Worm (Caenorhabditis elegans) whole organism, young adult: ENCODE results near the gene him-18.

Source experiments
- B0019.2 ChIP-seq: fragments of 200-800 bp; sonication (Bioruptor generic); conservative IDR thresholded peaks from 2 replicates; pipeline ENCODE4 v1.3.6; 2022; ENCODE audit warnings: missing genetic modification reagents, missing genetic modification characterization, missing compliant biosample characterization
- B0261.1 ChIP-seq: sonication (generic microtip); optimal IDR thresholded peaks from 2 replicates; lab custom pipeline; 2016; ENCODE audit warnings: mild to moderate bottlenecking, missing genetic modification characterization, moderate library complexity, missing compliant biosample characterization
- B0336.3 ChIP-seq: fragments of 200-800 bp; sonication (Bioruptor generic); IDR thresholded peaks from 2 replicates; pipeline ENCODE4 v1.3.6; 2022; ENCODE audit warnings: missing genetic modification characterization, missing compliant biosample characterization
- F33H1.4 ChIP-seq: fragments of 200-800 bp; sonication (Bioruptor generic); IDR thresholded peaks from 2 replicates; pipeline ENCODE4 v1.3.6; 2022; ENCODE audit warnings: missing genetic modification reagents, missing genetic modification characterization, missing compliant biosample characterization
- F57C9.4 ChIP-seq: sonication (generic microtip); optimal IDR thresholded peaks from 2 replicates; lab custom pipeline; 2017; ENCODE audit warnings: mild to moderate bottlenecking, missing genetic modification characterization, missing compliant biosample characterization
- K11D2.4 ChIP-seq: fragments of 200-800 bp; sonication (Bioruptor generic); IDR thresholded peaks from 2 replicates; pipeline ENCODE4 v1.3.6; 2022; ENCODE audit warnings: missing genetic modification reagents, missing genetic modification characterization, missing compliant biosample characterization
- K12H6.12 ChIP-seq: fragments of 200-800 bp; sonication (Bioruptor generic); optimal IDR thresholded peaks from 2 replicates; lab custom pipeline; 2018; ENCODE audit warnings: mild to moderate bottlenecking, missing genetic modification characterization, missing compliant biosample characterization
- T07F8.4 ChIP-seq: sonication (generic microtip); optimal IDR thresholded peaks from 2 replicates; lab custom pipeline; 2016; ENCODE audit warnings: mild to moderate bottlenecking, missing genetic modification characterization, moderate library complexity, missing compliant biosample characterization
- Y53G8AR.9 ChIP-seq: fragments of 200-800 bp; sonication (Bioruptor generic); conservative IDR thresholded peaks from 2 replicates; pipeline ENCODE4 v1.3.6; 2022; ENCODE audit warnings: missing genetic modification reagents, missing genetic modification characterization, missing compliant biosample characterization
- Y56A3A.18 ChIP-seq: fragments of 200-800 bp; sonication (Bioruptor generic); IDR thresholded peaks from 2 replicates; pipeline ENCODE4 v1.3.6; 2022; ENCODE audit warnings: missing genetic modification reagents, missing genetic modification characterization, missing compliant biosample characterization
- Y95B8A.8 ChIP-seq: fragments of 200-800 bp; sonication (Bioruptor generic); IDR thresholded peaks from 2 replicates; pipeline ENCODE4 v1.3.6; 2022; ENCODE audit warnings: missing genetic modification reagents, missing genetic modification characterization, missing compliant biosample characterization
- attf-3 ChIP-seq: fragments of 200-800 bp; sonication (Bioruptor generic); conservative IDR thresholded peaks from 2 replicates; pipeline ENCODE4 v1.3.6; 2022; ENCODE audit warnings: missing genetic modification reagents, missing genetic modification characterization, missing compliant biosample characterization
- attf-6 ChIP-seq: fragments of 200-800 bp; sonication (Bioruptor generic); IDR thresholded peaks from 2 replicates; pipeline ENCODE4 v1.3.6; 2022; ENCODE audit warnings: missing genetic modification reagents, missing genetic modification characterization, missing compliant biosample characterization
- bed-1 ChIP-seq: fragments of 200-800 bp; sonication (Bioruptor generic); IDR thresholded peaks from 2 replicates; pipeline ENCODE4 v1.3.6; 2022; ENCODE audit warnings: missing genetic modification reagents, missing genetic modification characterization, missing compliant biosample characterization
- bed-2 ChIP-seq: fragments of 200-800 bp; sonication (Bioruptor generic); IDR thresholded peaks from 2 replicates; pipeline ENCODE4 v1.3.6; 2022; ENCODE audit warnings: missing genetic modification reagents, missing genetic modification characterization, missing compliant biosample characterization
- cebp-1 ChIP-seq, 2 experiments: fragments of 200-800 bp in 1 of 2; sonication (Bioruptor generic) in 1 of 2; sonication (generic microtip) in 1 of 2; IDR thresholded peaks in 1 of 2; optimal IDR thresholded peaks in 1 of 2; 2 replicates each; pipeline versions ENCODE4 v1.3.6 to Lab custom; 2017 to 2022; ENCODE audit warnings: missing compliant biosample characterization in 2 of 2, missing genetic modification characterization in 2 of 2, mild to moderate bottlenecking in 1 of 2, missing genetic modification reagents in 1 of 2, moderate library complexity in 1 of 2
- ceh-27 ChIP-seq: fragments of 200-800 bp; sonication (Bioruptor generic); optimal IDR thresholded peaks from 2 replicates; lab custom pipeline; 2018; ENCODE audit warnings: mild to moderate bottlenecking, missing genetic modification characterization, moderate library complexity, missing compliant biosample characterization
- ceh-58 ChIP-seq: fragments of 200-800 bp; sonication (Bioruptor generic); IDR thresholded peaks from 2 replicates; pipeline ENCODE4 v1.3.6; 2022; ENCODE audit warnings: missing genetic modification characterization, missing compliant biosample characterization
- dox-1 ChIP-seq: fragments of 200-800 bp; sonication (Bioruptor generic); IDR thresholded peaks from 2 replicates; pipeline ENCODE4 v1.3.6; 2022; ENCODE audit warnings: missing genetic modification reagents, missing genetic modification characterization, missing compliant biosample characterization
- dpff-1 ChIP-seq: sonication (generic microtip); optimal IDR thresholded peaks from 2 replicates; lab custom pipeline; 2017; ENCODE audit warnings: mild to moderate bottlenecking, missing genetic modification characterization, missing compliant biosample characterization
- egl-44 ChIP-seq: fragments of 200-800 bp; sonication (Bioruptor generic); IDR thresholded peaks from 2 replicates; pipeline ENCODE4 v1.3.6; 2022; ENCODE audit warnings: missing genetic modification reagents, missing genetic modification characterization, missing compliant biosample characterization
- gei-17 ChIP-seq: fragments of 200-800 bp; sonication (Bioruptor generic); optimal IDR thresholded peaks from 2 replicates; lab custom pipeline; 2018; ENCODE audit warnings: mild to moderate bottlenecking, missing genetic modification characterization, missing compliant biosample characterization
- him-1 ChIP-seq: sonication (generic microtip); optimal IDR thresholded peaks from 2 replicates; lab custom pipeline; 2016; ENCODE audit warnings: missing genotype, missing genetic modification reagents, missing genetic modification characterization, missing compliant biosample characterization
- hmg-1.2 ChIP-seq: fragments of 200-800 bp; sonication (Bioruptor generic); IDR thresholded peaks from 2 replicates; pipeline ENCODE4 v1.3.6; 2022; ENCODE audit warnings: missing genetic modification reagents, missing genetic modification characterization, missing compliant biosample characterization
- hrde-1 ChIP-seq: sonication (generic microtip); optimal IDR thresholded peaks from 2 replicates; lab custom pipeline; 2016; ENCODE audit warnings: missing genetic modification characterization, mild to moderate bottlenecking, missing compliant biosample characterization, moderate library complexity, missing genotype, missing genetic modification reagents, borderline replicate concordance
- hsf-1 ChIP-seq: fragments of 200-800 bp; sonication (Bioruptor generic); IDR thresholded peaks from 2 replicates; pipeline ENCODE4 v1.3.6; 2022; ENCODE audit warnings: missing genetic modification reagents, missing genetic modification characterization, missing compliant biosample characterization
- lin-40 ChIP-seq: sonication (generic microtip); optimal IDR thresholded peaks from 2 replicates; lab custom pipeline; 2016; ENCODE audit warnings: missing genetic modification characterization, mild to moderate bottlenecking, missing compliant biosample characterization, missing genotype, missing genetic modification reagents
- lsl-1 ChIP-seq: fragments of 200-800 bp; sonication (Bioruptor generic); optimal IDR thresholded peaks from 2 replicates; lab custom pipeline; 2018; ENCODE audit warnings: mild to moderate bottlenecking, missing genetic modification characterization, moderate library complexity, missing compliant biosample characterization
- lsy-27 ChIP-seq: sonication (generic microtip); optimal IDR thresholded peaks from 2 replicates; lab custom pipeline; 2017; ENCODE audit warnings: missing genetic modification characterization, mild to moderate bottlenecking, missing compliant biosample characterization, antibody characterized with exemption, missing genotype, borderline replicate concordance; ENCODE audit not compliant: insufficient read depth
- madf-10 ChIP-seq: sonication (generic microtip); optimal IDR thresholded peaks from 2 replicates; lab custom pipeline; 2016; ENCODE audit warnings: mild to moderate bottlenecking, missing genetic modification characterization, missing compliant biosample characterization
- madf-3 ChIP-seq: fragments of 200-800 bp; sonication (Bioruptor generic); IDR thresholded peaks from 2 replicates; pipeline ENCODE4 v1.3.6; 2022; ENCODE audit warnings: missing genetic modification reagents, missing genetic modification characterization, missing compliant biosample characterization
- madf-6 ChIP-seq: fragments of 200-800 bp; sonication (Bioruptor generic); IDR thresholded peaks from 2 replicates; pipeline ENCODE4 v1.3.6; 2022; ENCODE audit warnings: missing genetic modification reagents, missing genetic modification characterization, missing compliant biosample characterization
- madf-8 ChIP-seq: fragments of 200-800 bp; sonication (Bioruptor generic); conservative IDR thresholded peaks from 2 replicates; pipeline ENCODE4 v1.3.6; 2022; ENCODE audit warnings: missing genetic modification reagents, missing genetic modification characterization, missing compliant biosample characterization
- nfyb-1 ChIP-seq: fragments of 200-800 bp; sonication (Bioruptor generic); IDR thresholded peaks from 2 replicates; pipeline ENCODE4 v1.3.6; 2022; ENCODE audit warnings: missing genetic modification reagents, missing genetic modification characterization, missing compliant biosample characterization
- nhr-80 ChIP-seq: sonication (generic microtip); optimal IDR thresholded peaks from 2 replicates; lab custom pipeline; 2016; ENCODE audit warnings: missing genetic modification characterization, missing compliant biosample characterization
- pbrm-1 ChIP-seq: fragments of 200-800 bp; sonication (Bioruptor generic); IDR thresholded peaks from 2 replicates; pipeline ENCODE4 v1.3.6; 2022; ENCODE audit warnings: missing genetic modification reagents, missing genetic modification characterization, missing compliant biosample characterization
- rcor-1 ChIP-seq: fragments of 200-800 bp; sonication (Bioruptor generic); IDR thresholded peaks from 2 replicates; pipeline ENCODE4 v1.3.6; 2022; ENCODE audit warnings: missing genetic modification reagents, missing genetic modification characterization, missing compliant biosample characterization
- snpc-1.3 ChIP-seq: sonication (generic microtip); optimal IDR thresholded peaks from 2 replicates; lab custom pipeline; 2017; ENCODE audit warnings: missing genetic modification characterization, mild to moderate bottlenecking, missing compliant biosample characterization, antibody characterized with exemption, moderate library complexity, missing genotype, missing genetic modification reagents; ENCODE audit not compliant: insufficient read depth
- snpc-3.4 ChIP-seq: sonication (generic microtip); optimal IDR thresholded peaks from 2 replicates; lab custom pipeline; 2017; ENCODE audit warnings: missing genetic modification characterization, mild to moderate bottlenecking, missing compliant biosample characterization, antibody characterized with exemption, moderate library complexity, missing genotype, missing genetic modification reagents
- sptf-2 ChIP-seq: fragments of 200-800 bp; sonication (Bioruptor generic); optimal IDR thresholded peaks from 2 replicates; lab custom pipeline; 2018; ENCODE audit warnings: mild to moderate bottlenecking, missing genetic modification characterization, missing compliant biosample characterization
- tbx-9 ChIP-seq: sonication (generic microtip); optimal IDR thresholded peaks from 2 replicates; lab custom pipeline; 2016; ENCODE audit warnings: borderline replicate concordance, missing genetic modification characterization, inconsistent platforms, missing compliant biosample characterization
- tlf-1 ChIP-seq: fragments of 200-800 bp; sonication (Bioruptor generic); optimal IDR thresholded peaks from 2 replicates; lab custom pipeline; 2018; ENCODE audit warnings: mild to moderate bottlenecking, missing genetic modification characterization, missing compliant biosample characterization
- unc-130 ChIP-seq: sonication (generic microtip); optimal IDR thresholded peaks from 2 replicates; lab custom pipeline; 2016; ENCODE audit warnings: missing genetic modification reagents, missing genetic modification characterization, missing compliant biosample characterization
- unc-62 ChIP-seq: fragments of 150-350 bp; optimal IDR thresholded peaks from 2 replicates; lab custom pipeline; 2014; ENCODE audit warnings: missing biosample characterization, missing genetic modification reagents, missing genetic modification characterization
- xnd-1 ChIP-seq: sonication (generic microtip); optimal IDR thresholded peaks from 2 replicates; lab custom pipeline; 2016; ENCODE audit warnings: missing genotype, missing genetic modification reagents, missing genetic modification characterization, missing compliant biosample characterization
- zim-3 ChIP-seq: sonication (generic microtip); optimal IDR thresholded peaks from 2 replicates; lab custom pipeline; 2017; ENCODE audit warnings: mild to moderate bottlenecking, missing genetic modification characterization, moderate library complexity, missing compliant biosample characterization
- ztf-26 ChIP-seq: sonication (generic microtip); optimal IDR thresholded peaks from 2 replicates; lab custom pipeline; 2017; ENCODE audit warnings: missing genetic modification characterization, missing compliant biosample characterization

him-18 gene

ce11 chrIII:4754001-4754561 is 39.1 kb upstream of the him-18 start, which contains the start of the genes rps-0 and rbg-3 (continued):
- TF ChIP-seq F57C9.4 (tag; lab: Kevin White, UChicago) = no peak
- TF ChIP-seq nhr-80 (tag; lab: Kevin White, UChicago) = peak; percentile 37
- TF ChIP-seq B0261.1 (tag; lab: Kevin White, UChicago) = no peak
- peak; percentile 44 for TF ChIP-seq unc-130 (GFP tag; lab: Kevin White, UChicago)
- TF ChIP-seq attf-3 (GFP tag; lab: Robert Waterston, UW) = peak; percentile 48; the same call in 1 of the 2 replicates
- TF ChIP-seq hmg-1.2 = peak; percentile 89
- TF ChIP-seq dpff-1 (tag; lab: Kevin White, UChicago) = no peak
- no peak for TF ChIP-seq gei-17 (GFP tag; lab: Kevin White, UChicago)
- TF ChIP-seq snpc-3.4 = peak; percentile 91
- TF ChIP-seq lsl-1 (GFP tag; lab: Kevin White, UChicago) = peak; percentile 68
- no peak for TF ChIP-seq hrde-1
- peak; percentile 86 for TF ChIP-seq nfyb-1 (GFP tag; lab: Robert Waterston, UW)
- 0 out of 2 replicates have a peak, but pooled peaks have one; percentile 35 for TF ChIP-seq B0336.3 (GFP tag; lab: Robert Waterston, UW)
- peak; percentile 88 for TF ChIP-seq tlf-1
- TF ChIP-seq B0019.2 = peak; percentile 74; the same call in 1 of the 2 replicates
- TF ChIP-seq bed-2 (GFP tag; lab: Robert Waterston, UW) = no peak
- TF ChIP-seq K11D2.4 (GFP tag; lab: Robert Waterston, UW) = peak; percentile 76
- peak; percentile 40 for TF ChIP-seq him-1
- TF ChIP-seq ztf-26 (tag; lab: Kevin White, UChicago) = peak; percentile 20
- 0 out of 2 replicates have a peak, but pooled peaks have one; percentile 30 for TF ChIP-seq Y95B8A.8 (GFP tag; lab: Robert Waterston, UW)
- TF ChIP-seq madf-6 (GFP tag; lab: Robert Waterston, UW) = peak; percentile 82
- TF ChIP-seq zim-3 (tag; lab: Kevin White, UChicago) = no peak
- no peak for TF ChIP-seq bed-1 (GFP tag; lab: Robert Waterston, UW)
- peak; percentile 20 for TF ChIP-seq xnd-1
- no peak for TF ChIP-seq Y56A3A.18 (GFP tag; lab: Robert Waterston, UW)
- TF ChIP-seq madf-3 (GFP tag; lab: Robert Waterston, UW) = 0 out of 2 replicates have a peak, but pooled peaks have one; percentile 36
- peak; percentile 80 for TF ChIP-seq rcor-1
- TF ChIP-seq F33H1.4 (GFP tag; lab: Robert Waterston, UW) = peak; percentile 99
- TF ChIP-seq ceh-58 (GFP tag; lab: Robert Waterston, UW) = no peak
- TF ChIP-seq hsf-1 = peak; percentile 56; the same call in 1 of the 2 replicates
- peak; percentile 58; the same call in 1 of the 2 replicates for TF ChIP-seq Y53G8AR.9 (GFP tag; lab: Robert Waterston, UW)
- TF ChIP-seq ceh-27 (GFP tag; lab: Kevin White, UChicago) = peak; percentile 74
- no peak for TF ChIP-seq cebp-1 (GFP tag; IDR thresholded peaks at IDR 0.05; lab: Robert Waterston, UW)
- peak; percentile 80 for TF ChIP-seq cebp-1 (tag; optimal IDR thresholded peaks at IDR 0.05; lab: Kevin White, UChicago)
- no peak for TF ChIP-seq attf-6
- peak; percentile 77 for TF ChIP-seq madf-10 (tag; lab: Kevin White, UChicago)
- no peak for TF ChIP-seq sptf-2
- TF ChIP-seq K12H6.12 (tag; lab: Kevin White, UChicago) = peak; percentile 49
- TF ChIP-seq pbrm-1 = peak; percentile 77
- peak; percentile 42 for TF ChIP-seq madf-8
- no peak for TF ChIP-seq T07F8.4 (tag; lab: Kevin White, UChicago)
- TF ChIP-seq snpc-1.3 = peak; percentile 87
- no peak for TF ChIP-seq lsy-27
- TF ChIP-seq lin-40 (tag; lab: Kevin White, UChicago) = peak; percentile 85
- peak; percentile 87 for TF ChIP-seq dox-1 (GFP tag; lab: Robert Waterston, UW)
- TF ChIP-seq egl-44 (GFP tag; lab: Robert Waterston, UW) = no peak
- no peak for TF ChIP-seq tbx-9 (tag; lab: Kevin White, UChicago)
- no peak for TF ChIP-seq unc-62 (GFP tag; lab: Kevin White, UChicago)
